Fruit fly (Drosophila melanogaster) S2 (cell line): ENCODE results near the gene osi.

Experiments
- CG8478 ChIP-seq: fragments of >200 bp; optimal IDR thresholded peaks from 2 replicates; lab custom pipeline; 2018
- CTCF ChIP-seq, 2 experiments: fragments of >200 bp; optimal IDR thresholded peaks; 2 replicates each; lab custom pipeline; 2018

DNA sequence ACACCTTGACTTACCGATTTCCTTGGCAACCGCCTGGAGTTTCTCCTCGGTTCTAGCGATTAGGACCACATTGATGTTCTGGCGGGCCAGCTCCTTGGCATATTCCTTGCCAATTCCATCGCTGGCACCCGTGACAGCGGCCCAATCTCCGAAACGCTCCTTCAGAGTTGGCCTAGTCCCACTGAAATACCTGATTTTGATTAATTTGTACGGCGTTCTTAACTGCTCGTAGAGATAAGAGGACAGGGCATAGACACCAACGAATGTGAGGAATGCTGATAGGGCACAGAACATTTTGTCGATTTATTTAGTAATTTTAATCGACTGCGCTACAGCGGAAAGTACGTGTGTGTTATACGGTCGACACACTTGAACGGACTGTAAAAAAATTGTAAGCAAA, 26.6 kb downstream of the osi start, which contains the start of gene CG6012:
- no peak for TF ChIP-seq CG8478 (lab: Kevin White, UChicago)
- TF ChIP-seq CTCF (optimal IDR thresholded peaks at IDR 0.05; lab: Kevin White, UChicago) = no peak
